Worm (Caenorhabditis elegans) whole organism, L3 larva: ENCODE results near the gene ZK355.8.

Experiments
- ZK546.5 ChIP-seq: sonication (generic microtip); optimal IDR thresholded peaks from 2 replicates; lab custom pipeline; 2017; ENCODE audit warnings: missing biosample characterization, missing genetic modification characterization
- ceh-16 ChIP-seq: sonication (generic microtip); optimal IDR thresholded peaks from 2 replicates; lab custom pipeline; 2017; ENCODE audit warnings: missing biosample characterization, missing genetic modification characterization
- ceh-28 ChIP-seq: fragments of 150-350 bp; optimal IDR thresholded peaks from 2 replicates; lab custom pipeline; 2014; ENCODE audit warnings: missing biosample characterization, missing genetic modification reagents, missing genetic modification characterization
- ceh-9 ChIP-seq: sonication (generic microtip); optimal IDR thresholded peaks from 2 replicates; lab custom pipeline; 2018; ENCODE audit warnings: missing biosample characterization, missing genetic modification characterization
- daf-12 ChIP-seq: fragments of 150-350 bp; optimal IDR thresholded peaks from 2 replicates; lab custom pipeline; 2014; ENCODE audit warnings: missing biosample characterization, missing genetic modification reagents, missing genetic modification characterization
- egl-27 ChIP-seq: sonication (generic microtip); optimal IDR thresholded peaks from 4 replicates; lab custom pipeline; 2017; ENCODE audit warnings: missing biosample characterization, missing genetic modification reagents, missing genetic modification characterization
- egl-5 ChIP-seq: fragments of 150-350 bp; optimal IDR thresholded peaks from 2 replicates; lab custom pipeline; 2017; ENCODE audit warnings: missing biosample characterization, missing genetic modification reagents, missing genetic modification characterization, inconsistent platforms
- elt-1 ChIP-seq: fragments of 150-350 bp; optimal IDR thresholded peaks from 2 replicates; lab custom pipeline; 2014; ENCODE audit warnings: missing biosample characterization, missing genetic modification characterization
- elt-2 ChIP-seq: sonication (generic microtip); optimal IDR thresholded peaks from 2 replicates; lab custom pipeline; 2016; ENCODE audit warnings: missing genetic modification reagents, mild to moderate bottlenecking, missing genetic modification characterization, missing compliant biosample characterization
- elt-3 ChIP-seq, 3 experiments: fragments of 150-350 bp in 1 of 3; sonication (generic microtip) in 2 of 3; optimal IDR thresholded peaks; 2 replicates in 2 of 3; 4 replicates in 1 of 3; lab custom pipeline; 2014 to 2017; ENCODE audit warnings: missing biosample characterization in 3 of 3, missing genetic modification characterization in 3 of 3
- eor-1 ChIP-seq, 2 experiments: fragments of 150-350 bp; optimal IDR thresholded peaks; 2 replicates each; lab custom pipeline; 2014 to 2018; ENCODE audit warnings: missing biosample characterization in 2 of 2, missing genetic modification characterization in 2 of 2
- fkh-10 ChIP-seq: sonication (generic microtip); optimal IDR thresholded peaks from 2 replicates; lab custom pipeline; 2017; ENCODE audit warnings: missing biosample characterization, missing genetic modification reagents, missing genetic modification characterization
- fkh-2 ChIP-seq: fragments of 150-350 bp; optimal IDR thresholded peaks from 2 replicates; lab custom pipeline; 2014; ENCODE audit warnings: missing biosample characterization, missing genetic modification reagents, missing genetic modification characterization
- fos-1 ChIP-seq: fragments of 150-350 bp; optimal IDR thresholded peaks from 2 replicates; lab custom pipeline; 2014; ENCODE audit warnings: missing biosample characterization, missing genetic modification characterization
- jun-1 ChIP-seq: fragments of 150-350 bp; optimal IDR thresholded peaks from 2 replicates; lab custom pipeline; 2014; ENCODE audit warnings: missing biosample characterization, missing genetic modification reagents, missing genetic modification characterization
- lin-15B ChIP-seq: fragments of 150-350 bp; optimal IDR thresholded peaks from 2 replicates; lab custom pipeline; 2014; ENCODE audit warnings: missing biosample characterization, missing genetic modification characterization
- nfya-1 ChIP-seq: sonication (generic microtip); optimal IDR thresholded peaks from 2 replicates; lab custom pipeline; 2017; ENCODE audit warnings: missing genetic modification characterization, mild to moderate bottlenecking, missing compliant biosample characterization, antibody characterized with exemption, moderate library complexity; ENCODE audit not compliant: insufficient read depth
- nhr-11 ChIP-seq: fragments of 150-350 bp; optimal IDR thresholded peaks from 2 replicates; lab custom pipeline; 2014; ENCODE audit warnings: missing biosample characterization, missing genetic modification characterization
- nhr-12 ChIP-seq: fragments of 150-350 bp; optimal IDR thresholded peaks from 2 replicates; lab custom pipeline; 2014; ENCODE audit warnings: missing biosample characterization, missing genetic modification characterization
- nhr-237 ChIP-seq: fragments of 150-350 bp; optimal IDR thresholded peaks from 2 replicates; lab custom pipeline; 2014; ENCODE audit warnings: missing biosample characterization, missing genetic modification characterization
- nhr-25 ChIP-seq: sonication (generic microtip); optimal IDR thresholded peaks from 2 replicates; lab custom pipeline; 2017; ENCODE audit warnings: missing biosample characterization, missing genetic modification characterization
- nhr-28 ChIP-seq: fragments of 150-350 bp; optimal IDR thresholded peaks from 2 replicates; lab custom pipeline; 2014; ENCODE audit warnings: missing biosample characterization, missing genetic modification characterization
- nhr-43 ChIP-seq: sonication (generic microtip); optimal IDR thresholded peaks from 2 replicates; lab custom pipeline; 2016; ENCODE audit warnings: mild to moderate bottlenecking, missing genetic modification characterization, missing compliant biosample characterization; ENCODE audit not compliant: poor library complexity, severe bottlenecking
- nhr-67 ChIP-seq: fragments of 150-350 bp; optimal IDR thresholded peaks from 2 replicates; lab custom pipeline; 2014; ENCODE audit warnings: missing biosample characterization, missing genetic modification characterization
- nhr-77 ChIP-seq: fragments of 150-350 bp; optimal IDR thresholded peaks from 2 replicates; lab custom pipeline; 2014; ENCODE audit warnings: missing biosample characterization, missing genetic modification characterization
- pqm-1 ChIP-seq: fragments of 150-350 bp; optimal IDR thresholded peaks from 2 replicates; lab custom pipeline; 2017; ENCODE audit warnings: missing biosample characterization, missing genetic modification characterization, inconsistent platforms
- sea-2 ChIP-seq: fragments of 150-350 bp; sonication (generic microtip); optimal IDR thresholded peaks from 4 replicates; lab custom pipeline; 2014; ENCODE audit warnings: missing biosample characterization, missing genetic modification reagents, missing genetic modification characterization
- skn-1 ChIP-seq: fragments of 150-350 bp; optimal IDR thresholded peaks from 2 replicates; lab custom pipeline; 2014; ENCODE audit warnings: missing biosample characterization, missing genetic modification characterization
- snpc-4 ChIP-seq: fragments of 150-350 bp; optimal IDR thresholded peaks from 2 replicates; lab custom pipeline; 2014; ENCODE audit warnings: missing biosample characterization, missing genetic modification characterization
- unc-62 ChIP-seq: fragments of 150-350 bp; sonication (generic microtip); optimal IDR thresholded peaks from 4 replicates; lab custom pipeline; 2014; ENCODE audit warnings: missing biosample characterization, missing genetic modification reagents, missing genetic modification characterization
- zag-1 ChIP-seq: fragments of 150-350 bp; optimal IDR thresholded peaks from 2 replicates; lab custom pipeline; 2014; ENCODE audit warnings: missing biosample characterization, missing genetic modification characterization
- ztf-4 ChIP-seq: fragments of 150-350 bp; optimal IDR thresholded peaks from 2 replicates; lab custom pipeline; 2014; ENCODE audit warnings: missing biosample characterization, missing genetic modification characterization

ZK355.8 gene

DNA sequence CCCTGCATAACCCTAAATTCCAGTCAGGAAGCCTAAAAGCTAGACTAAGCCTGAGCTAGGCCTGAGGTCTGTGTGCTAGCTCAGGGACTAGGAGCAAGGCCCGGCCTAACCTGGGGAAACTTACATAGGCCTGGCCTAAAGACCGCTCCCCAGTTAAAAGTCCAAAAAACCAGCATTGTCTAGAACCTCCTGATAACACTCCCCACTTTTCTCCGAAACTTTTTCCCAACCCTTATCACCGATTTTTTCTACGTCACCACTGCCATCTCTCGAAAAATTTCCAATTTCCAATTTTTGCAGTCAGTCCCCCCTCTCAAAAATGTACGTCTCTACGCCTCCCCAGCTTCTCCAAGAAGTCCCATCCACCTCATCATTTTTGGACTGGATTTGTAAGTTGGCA, 4.0 kb upstream of the ZK355.8 start, which contains the start of gene ZK355.2:
Gene ZK355.2, plus strand, starts transcription at position 301 of the 400 bp plus-strand sequence.
- no peak for TF ChIP-seq nhr-237
- TF ChIP-seq elt-2 (tag; lab: Kevin White, UChicago) = peak; percentile 30
- no peak for TF ChIP-seq fkh-2 (tag; lab: Kevin White, UChicago)
- TF ChIP-seq snpc-4 (tag; lab: Kevin White, UChicago) = no peak
- TF ChIP-seq fkh-10 = no peak

DNA sequence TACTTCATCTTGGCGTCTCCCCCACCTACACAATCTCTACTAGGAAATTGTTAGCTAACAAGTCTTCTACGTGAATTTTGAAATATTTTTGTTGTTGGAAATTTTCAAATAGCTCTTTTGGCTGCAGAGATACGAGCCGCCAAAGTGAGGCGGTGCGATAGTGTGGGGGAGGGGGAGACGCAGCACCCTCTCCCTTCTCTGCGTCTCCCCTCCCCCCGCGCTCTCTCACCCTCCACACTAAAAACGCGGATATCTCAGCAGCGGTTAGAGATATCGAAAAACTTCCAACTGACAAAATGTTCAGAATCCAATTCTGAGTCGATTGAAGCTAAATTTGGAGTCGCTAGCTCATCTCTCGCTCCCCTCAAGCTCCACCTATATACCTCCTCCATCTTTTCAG, 2.6 kb upstream of the ZK355.8 start:
- TF ChIP-seq nfya-1 = no peak
- TF ChIP-seq jun-1 (tag; lab: Kevin White, UChicago) = no peak
- TF ChIP-seq ztf-4 (tag; lab: Kevin White, UChicago) = no peak
- no peak for TF ChIP-seq egl-5 (tag; lab: Kevin White, UChicago)
- TF ChIP-seq fkh-10 = no peak
- no peak for TF ChIP-seq fkh-2 (tag; lab: Kevin White, UChicago)
- TF ChIP-seq nhr-43 (tag; lab: Kevin White, UChicago) = no peak
- TF ChIP-seq elt-1 (tag; lab: Kevin White, UChicago) = no peak
- TF ChIP-seq, all 47 proteins: peak for 0

ce11 chrII:2925806-2926558, 1.6 kb upstream of the ZK355.8 start:
- TF ChIP-seq ceh-28 (no peak), ceh-9 (tag; lab: Kevin White, UChicago) (no peak), nhr-25 (tag; lab: Kevin White, UChicago) (no peak), daf-12 (tag; lab: Kevin White, UChicago) (no peak), snpc-4 (tag; lab: Kevin White, UChicago) (no peak), eor-1 (tag; optimal IDR thresholded peaks at IDR 0.05; lab: Kevin White, UChicago) (no peak), nhr-28 (tag; lab: Kevin White, UChicago) (no peak), elt-2 (tag; lab: Kevin White, UChicago) (no peak), skn-1 (tag; lab: Kevin White, UChicago) (no peak), nhr-77 (tag; lab: Kevin White, UChicago) (no peak), sea-2 (GFP tag; lab: Kevin White, UChicago) (no peak)

ce11 chrII:2929846-2930245, 2.2 kb downstream of the ZK355.8 start:
- no peak for TF ChIP-seq ZK546.5
- no peak for TF ChIP-seq elt-2 (tag; lab: Kevin White, UChicago)
- TF ChIP-seq unc-62 (GFP tag; lab: Kevin White, UChicago) = no peak
- no peak for TF ChIP-seq nhr-67 (tag; lab: Kevin White, UChicago)
- no peak for TF ChIP-seq nhr-25 (tag; lab: Kevin White, UChicago)
- no peak for TF ChIP-seq nhr-77 (tag; lab: Kevin White, UChicago)
- no peak for TF ChIP-seq ceh-16 (tag; lab: Kevin White, UChicago)
- TF ChIP-seq, all 47 proteins: peak for 0

DNA sequence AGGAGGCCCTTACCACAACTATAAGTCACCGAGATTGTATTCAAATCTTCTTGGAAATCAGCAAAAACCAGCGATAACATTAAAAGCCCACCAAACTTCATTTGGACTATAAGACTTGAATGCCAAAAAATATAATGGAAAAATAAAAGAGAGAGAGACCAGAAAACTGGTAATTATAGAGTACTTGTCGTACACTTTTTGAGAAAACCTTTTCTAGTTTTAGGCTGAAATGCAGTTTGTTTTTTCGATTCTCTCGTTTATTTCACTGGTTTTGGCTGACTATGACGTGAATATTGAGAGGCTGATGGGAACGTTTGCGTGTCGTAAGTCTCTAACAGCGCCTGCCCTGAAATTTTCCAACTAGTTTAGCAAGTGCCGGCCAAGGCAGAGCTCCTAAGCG, 2.9 kb downstream of the ZK355.8 start, which contains the start of the genes irld-64 and irld-63:
Gene irld-64, minus strand, starts transcription at position 101 of the 400 bp plus-strand sequence.
Gene irld-63, plus strand, starts transcription at position 230 of the 400 bp plus-strand sequence.
- no peak for TF ChIP-seq ceh-28
- no peak for TF ChIP-seq skn-1 (tag; lab: Kevin White, UChicago)

DNA sequence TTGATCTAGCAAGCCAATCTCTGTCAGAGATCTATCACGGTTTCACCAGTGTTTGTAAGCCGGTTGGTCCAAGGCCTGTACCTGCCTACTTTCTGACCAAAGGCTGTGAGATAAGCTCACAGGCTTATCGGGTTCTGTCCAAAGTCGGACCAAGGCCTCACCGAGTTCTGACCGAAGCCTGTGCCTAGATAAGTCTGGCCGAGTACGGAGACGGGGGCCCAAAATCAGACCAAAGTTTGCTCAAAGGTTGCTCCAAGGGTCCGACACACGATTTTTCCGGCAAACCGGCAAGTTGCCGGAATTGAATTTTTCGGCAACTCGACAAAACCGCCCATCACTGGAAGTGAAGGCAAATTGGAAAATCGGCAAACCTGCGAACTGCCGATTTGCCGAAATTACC, 4.0 kb downstream of the ZK355.8 start:
- TF ChIP-seq pqm-1 (tag; lab: Kevin White, UChicago) = no peak
- no peak for TF ChIP-seq egl-27 (tag; lab: Kevin White, UChicago)
- no peak for TF ChIP-seq zag-1 (tag; lab: Kevin White, UChicago)
- no peak for TF ChIP-seq elt-3 (tag; optimal IDR thresholded peaks at IDR 0.05; lab: Kevin White, UChicago)
- no peak for TF ChIP-seq skn-1 (tag; lab: Kevin White, UChicago)
- no peak for TF ChIP-seq nhr-12 (tag; lab: Kevin White, UChicago)
- no peak for TF ChIP-seq jun-1 (tag; lab: Kevin White, UChicago)
- TF ChIP-seq fos-1 = no peak
- TF ChIP-seq nhr-25 (tag; lab: Kevin White, UChicago) = no peak
- TF ChIP-seq ceh-28 = no peak
- no peak for TF ChIP-seq nhr-11 (tag; lab: Kevin White, UChicago)
- no peak for TF ChIP-seq lin-15B
- no peak for TF ChIP-seq nfya-1
